Worm (Caenorhabditis elegans) whole organism, L4/young adult: Measurements from ENCODE around the gene ZC449.4.

ENCODE experiments used
- W03F9.2 ChIP-seq: fragments of 150-350 bp; optimal IDR thresholded peaks from 2 replicates; lab custom pipeline; 2014; ENCODE audit warnings: missing biosample characterization, missing genetic modification characterization
- dao-5 ChIP-seq: sonication (generic microtip); optimal IDR thresholded peaks from 2 replicates; lab custom pipeline; 2016; ENCODE audit warnings: missing genotype, missing genetic modification characterization, moderate library complexity, missing compliant biosample characterization
- him-1 ChIP-seq: sonication (generic microtip); optimal IDR thresholded peaks from 2 replicates; lab custom pipeline; 2016; ENCODE audit warnings: missing genotype, missing genetic modification reagents, missing genetic modification characterization, missing compliant biosample characterization

Gene ZC449.4

DNA sequence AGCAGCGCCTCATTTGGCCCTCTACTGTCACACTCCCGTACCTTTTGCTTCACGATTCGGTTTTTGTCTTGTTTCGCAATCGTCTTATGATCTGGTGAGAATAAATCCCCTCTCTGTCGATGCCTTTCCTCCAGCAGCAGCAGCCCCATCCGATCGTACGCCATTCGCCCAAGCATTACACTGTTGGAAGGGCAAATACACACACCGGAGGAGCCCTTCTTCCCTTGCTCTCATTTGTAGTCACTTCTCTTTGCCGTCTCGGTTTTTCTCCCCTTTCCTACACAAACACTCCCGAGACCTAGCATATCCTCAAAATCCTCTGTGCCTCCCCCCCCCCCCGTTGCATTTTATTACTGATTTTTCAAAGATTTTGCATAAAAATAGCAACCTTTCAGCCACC lies 34.9 kb downstream of the ZC449.4 start, which contains the start of gene set-30:
Gene set-30, plus strand, starts transcription at position 396 of the 400 bp plus-strand sequence.
- TF ChIP-seq W03F9.2 (tag; lab: Kevin White, UChicago), result no peak
- no peak for TF ChIP-seq him-1 (tag; lab: Kevin White, UChicago)
- no peak for TF ChIP-seq dao-5 (tag; lab: Kevin White, UChicago)

DNA sequence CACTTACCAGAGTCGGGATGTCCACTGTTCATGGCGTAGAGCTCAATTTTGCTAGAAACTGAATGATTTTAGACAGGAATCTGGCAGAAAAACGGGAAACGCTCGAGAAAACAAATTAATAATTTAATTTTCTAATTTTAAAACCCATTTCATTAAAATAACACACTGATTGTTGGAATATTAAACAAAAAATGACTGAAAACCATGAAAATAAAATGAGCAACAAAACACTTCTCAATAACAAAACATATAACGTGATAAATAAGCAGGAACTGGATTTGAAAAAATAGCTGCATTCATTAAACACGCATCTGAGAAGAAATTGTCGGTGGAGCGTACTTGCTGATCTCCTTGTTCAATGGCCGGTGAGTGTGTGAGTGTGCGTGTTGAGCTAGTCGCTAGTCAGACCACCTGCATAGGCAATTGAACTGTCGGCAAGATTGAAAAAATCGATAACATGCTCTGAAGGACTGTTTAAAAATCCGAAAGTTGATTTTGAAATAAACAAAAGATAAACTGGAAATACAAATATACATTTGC lies 36.1 kb downstream of the ZC449.4 start, which contains the start of gene ZC8.6:
Gene ZC8.6, minus strand, starts transcription at position 51 of the 540 bp plus-strand sequence.
- TF ChIP-seq dao-5 (tag; lab: Kevin White, UChicago), result no peak
- TF ChIP-seq him-1 (tag; lab: Kevin White, UChicago), result no peak
- no peak for TF ChIP-seq W03F9.2 (tag; lab: Kevin White, UChicago)

DNA sequence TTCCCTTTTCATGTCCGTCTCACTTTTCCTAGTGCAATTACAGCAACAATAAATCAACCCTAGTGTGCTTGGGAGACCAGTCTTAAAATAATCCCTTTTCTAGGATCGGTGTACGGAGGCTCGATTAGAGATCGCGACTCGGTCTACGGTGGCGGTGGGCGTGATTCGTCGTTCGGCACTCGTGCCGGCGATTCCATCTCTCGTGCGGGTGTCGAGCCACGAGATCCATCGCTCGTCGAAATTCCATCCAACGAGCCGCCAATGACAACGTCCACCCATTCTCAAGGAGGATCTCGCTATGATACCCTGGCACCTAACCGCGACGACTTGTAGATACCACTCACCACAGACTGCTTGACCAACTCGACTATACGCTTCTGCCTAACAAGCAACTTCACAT lies 41.2 kb downstream of the ZC449.4 start:
- no peak for TF ChIP-seq him-1 (tag; lab: Kevin White, UChicago)
- TF ChIP-seq dao-5 (tag; lab: Kevin White, UChicago), result no peak
- no peak for TF ChIP-seq W03F9.2 (tag; lab: Kevin White, UChicago)

DNA sequence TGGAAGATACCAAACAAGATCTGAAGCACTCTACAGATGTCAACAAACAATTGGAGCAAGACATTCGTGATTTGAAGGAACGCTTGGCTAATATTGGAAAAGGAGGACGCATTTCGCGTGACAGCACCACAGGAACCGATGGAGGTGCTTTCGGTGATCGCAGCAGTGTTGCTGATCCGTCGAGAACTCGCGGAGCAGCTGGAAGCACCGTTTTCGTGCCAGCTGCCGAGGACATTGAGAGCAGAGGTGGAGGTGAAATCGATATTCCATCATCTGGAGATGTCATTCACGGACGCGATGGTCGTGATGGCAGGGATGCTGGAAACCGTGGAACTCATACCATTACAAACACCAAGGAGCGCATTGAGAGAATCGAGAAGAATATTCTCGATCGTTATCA lies 46.2 kb downstream of the ZC449.4 start:
- TF ChIP-seq him-1 (tag; lab: Kevin White, UChicago), result no peak
- TF ChIP-seq dao-5 (tag; lab: Kevin White, UChicago), result no peak
- no peak for TF ChIP-seq W03F9.2 (tag; lab: Kevin White, UChicago)

DNA sequence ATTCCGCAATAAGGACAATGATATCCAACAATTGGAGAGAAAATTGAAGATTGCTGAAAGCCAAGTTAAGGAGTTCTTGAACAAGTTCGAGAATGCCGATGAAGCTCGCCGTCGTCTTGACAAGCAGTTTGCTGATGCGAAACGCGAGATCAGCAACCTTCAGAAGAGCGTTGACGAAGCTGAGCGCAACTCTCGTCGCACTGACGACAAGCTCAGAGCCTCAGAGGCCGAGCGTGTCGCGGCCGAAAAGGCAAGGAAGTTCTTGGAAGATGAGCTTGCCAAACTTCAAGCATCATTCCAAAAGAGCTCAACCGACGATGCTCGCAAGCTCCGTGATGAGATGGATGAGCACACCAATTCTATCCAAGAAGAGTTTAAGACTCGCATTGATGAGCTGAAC lies 47.4 kb downstream of the ZC449.4 start:
- TF ChIP-seq W03F9.2 (tag; lab: Kevin White, UChicago), result no peak
- no peak for TF ChIP-seq dao-5 (tag; lab: Kevin White, UChicago)
- no peak for TF ChIP-seq him-1 (tag; lab: Kevin White, UChicago)

DNA sequence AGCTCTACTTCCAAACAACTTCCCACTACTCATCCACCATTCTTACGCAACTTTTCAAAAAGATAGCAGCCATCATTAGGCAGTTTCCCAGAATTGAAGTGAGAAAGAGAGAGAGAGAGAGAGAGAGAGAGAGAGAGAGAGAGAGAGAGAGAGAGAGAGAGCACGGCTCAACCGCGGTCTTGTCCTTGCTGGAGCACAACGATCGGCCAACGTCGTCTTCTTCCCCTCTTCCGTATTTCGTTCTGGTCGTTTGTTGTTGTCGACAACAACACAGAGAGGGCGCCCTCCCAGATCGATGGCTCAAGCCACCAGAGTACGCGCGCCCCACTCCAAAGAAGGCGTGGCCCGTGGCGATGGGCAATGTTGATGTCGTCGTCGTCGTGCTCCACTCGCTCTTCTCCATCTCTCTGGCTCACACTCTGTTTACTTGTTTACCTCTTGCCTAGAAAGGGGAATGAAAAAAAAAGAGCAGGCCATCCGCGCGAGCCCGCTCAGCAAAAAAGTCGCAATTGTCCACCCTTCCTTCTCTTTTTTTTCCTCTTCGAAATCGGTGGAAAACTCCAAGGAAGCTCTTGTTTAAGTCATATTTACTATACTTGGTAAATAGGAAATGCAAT lies 51.7 kb downstream of the ZC449.4 start:
- peak; percentile 74 for TF ChIP-seq him-1 (tag; lab: Kevin White, UChicago)
- TF ChIP-seq dao-5 (tag; lab: Kevin White, UChicago), result no peak

DNA sequence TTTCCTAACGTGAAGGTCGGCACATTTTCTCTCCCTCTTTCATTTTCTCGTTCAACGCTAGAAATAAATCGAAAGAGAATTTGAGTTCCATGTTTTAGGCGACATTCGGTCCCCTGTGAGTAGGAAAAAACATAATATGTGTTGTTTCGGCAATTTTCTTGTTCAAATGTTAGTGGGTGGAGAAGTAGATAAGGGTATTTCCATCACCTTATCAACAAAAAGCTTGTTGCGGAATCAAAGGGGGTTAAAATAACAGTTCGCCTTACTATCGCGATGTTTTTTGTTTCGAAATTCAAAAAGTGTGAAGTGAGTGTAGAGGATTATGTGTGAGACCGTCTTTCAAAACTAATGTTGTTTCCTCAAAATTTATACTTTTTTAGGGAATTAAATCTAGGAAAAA lies 52.2 kb downstream of the ZC449.4 start:
- TF ChIP-seq dao-5 (tag; lab: Kevin White, UChicago) (no peak), him-1 (tag; lab: Kevin White, UChicago) (no peak), W03F9.2 (tag; lab: Kevin White, UChicago) (no peak)

DNA sequence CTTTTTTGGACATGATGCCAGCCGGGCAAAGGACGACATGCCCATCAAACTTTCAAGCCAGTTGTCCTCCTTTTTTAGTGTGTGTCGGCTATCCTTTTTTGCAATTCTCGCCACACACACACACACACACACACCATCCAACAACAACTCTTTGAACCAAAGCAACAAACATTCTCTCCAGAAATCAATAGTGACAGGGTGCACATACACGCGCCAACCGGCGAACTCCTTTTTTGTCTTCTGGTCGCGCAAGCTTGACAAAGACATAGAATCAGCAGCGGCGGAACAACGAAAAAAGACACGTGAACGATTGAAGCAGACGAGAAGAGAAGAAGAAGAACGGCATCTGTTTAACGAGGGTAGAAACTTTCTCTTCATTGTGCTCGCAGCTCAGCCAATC lies 52.7 kb downstream of the ZC449.4 start:
- TF ChIP-seq him-1 (tag; lab: Kevin White, UChicago) (no peak), W03F9.2 (tag; lab: Kevin White, UChicago) (no peak), dao-5 (tag; lab: Kevin White, UChicago) (no peak)

DNA sequence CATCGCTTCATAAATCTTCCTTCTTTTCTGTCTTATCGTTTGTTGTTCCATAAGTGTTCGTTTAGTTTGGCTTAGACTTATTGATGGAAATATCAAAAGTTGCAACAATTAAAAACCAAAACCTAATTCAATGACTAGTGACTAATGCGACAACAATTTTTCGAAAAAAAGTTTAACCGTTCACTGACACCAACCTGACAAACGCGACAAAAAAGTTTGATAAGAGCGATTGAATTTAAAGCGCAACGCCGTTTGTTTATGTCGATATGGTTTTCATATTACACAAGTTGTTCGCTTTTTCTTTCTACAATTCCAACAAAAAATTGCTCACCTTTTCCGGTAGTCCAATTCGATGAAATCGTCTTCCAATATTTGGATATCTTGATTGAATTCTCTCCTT lies 54.7 kb downstream of the ZC449.4 start:
- TF ChIP-seq W03F9.2 (tag; lab: Kevin White, UChicago) (no peak), him-1 (tag; lab: Kevin White, UChicago) (no peak), dao-5 (tag; lab: Kevin White, UChicago) (no peak)
